Fruit fly (Drosophila melanogaster): ENCODE results near the gene CG34427.

- no peak for TF ChIP-seq Clk (GFP tag; optimal IDR thresholded peaks at IDR 0.05)
- TF ChIP-seq cnc (optimal IDR thresholded peaks at IDR 0.05) = no peak
- no peak for TF ChIP-seq kay (GFP tag; ENCODE audit: borderline replicate concordance)
- no peak for TF ChIP-seq Mnt (GFP tag; optimal IDR thresholded peaks at IDR 0.05)
- TF ChIP-seq CG14711 (tag; optimal IDR thresholded peaks at IDR 0.05) = no peak
- TF ChIP-seq toe (GFP tag; optimal IDR thresholded peaks at IDR 0.05) = no peak
- TF ChIP-seq Crg-1 (GFP tag; optimal IDR thresholded peaks at IDR 0.05) = no peak
Measured at dm6 chr3L:8836162-8836561, 31.6 kb downstream of the CG34427 start, which contains the start of gene CG32026.
